Worm (Caenorhabditis elegans): ENCODE results near the gene Y15E3A.3.

ce11 chrX:15325709-15326108, at the start of gene Y15E3A.3:
- TF ChIP-seq unc-39 (tag; optimal IDR thresholded peaks at IDR 0.05) = no peak
- no peak for TF ChIP-seq pha-4 (tag; optimal IDR thresholded peaks at IDR 0.05)
- TF ChIP-seq mab-5 (tag; optimal IDR thresholded peaks at IDR 0.05) = no peak
- no peak for TF ChIP-seq unc-62 (GFP tag; optimal IDR thresholded peaks at IDR 0.05)
- TF ChIP-seq lsy-2 (tag; optimal IDR thresholded peaks at IDR 0.05) = no peak
- TF ChIP-seq elt-3 (tag; optimal IDR thresholded peaks at IDR 0.05) = no peak
- no peak for TF ChIP-seq bed-3 (GFP tag; optimal IDR thresholded peaks at IDR 0.05)
- no peak for TF ChIP-seq blmp-1 (tag; optimal IDR thresholded peaks at IDR 0.05)
- TF ChIP-seq nhr-237 (tag; optimal IDR thresholded peaks at IDR 0.05) = no peak

Data from whole organism, mixed stage, embryonic.